Fruit fly (Drosophila melanogaster) whole organism, prepupa: Measurements from ENCODE around the gene Atg3.
A peak's percentile ranks its signal among the peaks of the same experiment; 100 is the strongest.

Source experiments
- Blimp-1 ChIP-seq: fragments of 200-800 bp; sonication (Bioruptor generic); optimal IDR thresholded peaks from 3 replicates; lab custom pipeline; 2017; ENCODE audit warnings: missing biosample characterization, missing genetic modification characterization, mild to moderate bottlenecking, moderate library complexity, missing genetic modification reagents
- CG10669 ChIP-seq: fragments of 200-800 bp; sonication (Bioruptor generic); optimal IDR thresholded peaks from 3 replicates; lab custom pipeline; 2018; ENCODE audit warnings: missing biosample characterization, mild to moderate bottlenecking, missing genetic modification characterization, moderate library complexity
- CG11294 ChIP-seq: fragments of 200-800 bp; sonication (Bioruptor generic); IDR thresholded peaks from 2 replicates; pipeline ENCODE4 v1.3.6; 2022; ENCODE audit warnings: missing biosample characterization, missing genetic modification characterization
- CG11762 ChIP-seq: fragments of 200-800 bp; sonication (Bioruptor generic); optimal IDR thresholded peaks from 3 replicates; lab custom pipeline; 2016; ENCODE audit warnings: missing biosample characterization, missing genetic modification characterization; ENCODE audit not compliant: insufficient read depth
- CG11902 ChIP-seq: fragments of 200-800 bp; sonication (Bioruptor generic); optimal IDR thresholded peaks from 3 replicates; lab custom pipeline; 2016; ENCODE audit warnings: missing biosample characterization, missing genetic modification characterization
- CG15336 ChIP-seq: fragments of 200-800 bp; sonication (Bioruptor generic); IDR thresholded peaks from 2 replicates; pipeline ENCODE4 v1.3.6; 2022; ENCODE audit warnings: missing biosample characterization, missing genetic modification characterization
- CG1621 ChIP-seq: fragments of 200-800 bp; sonication (Bioruptor generic); optimal IDR thresholded peaks from 3 replicates; lab custom pipeline; 2018; ENCODE audit warnings: missing biosample characterization, mild to moderate bottlenecking, missing genetic modification characterization
- CG16779 ChIP-seq: fragments of 200-800 bp; sonication (Bioruptor generic); optimal IDR thresholded peaks from 3 replicates; lab custom pipeline; 2017; ENCODE audit warnings: missing biosample characterization, mild to moderate bottlenecking, missing genetic modification characterization
- CG3032 ChIP-seq: fragments of 200-800 bp; optimal IDR thresholded peaks from 2 replicates; lab custom pipeline; 2019; ENCODE audit warnings: missing biosample characterization, mild to moderate bottlenecking, missing genetic modification characterization, moderate library complexity
- CG32006 ChIP-seq: fragments of 200-800 bp; sonication (Bioruptor generic); optimal IDR thresholded peaks from 3 replicates; lab custom pipeline; 2017; ENCODE audit warnings: missing biosample characterization, mild to moderate bottlenecking, missing genetic modification characterization
- CG34406 ChIP-seq: fragments of 200-800 bp; sonication (Bioruptor generic); optimal IDR thresholded peaks from 3 replicates; lab custom pipeline; 2016; ENCODE audit warnings: missing biosample characterization, missing genetic modification characterization
- CG3919 ChIP-seq: fragments of 200-800 bp; sonication (Bioruptor generic); optimal IDR thresholded peaks from 3 replicates; lab custom pipeline; 2016; ENCODE audit warnings: missing biosample characterization, missing genetic modification characterization
- CG6163 ChIP-seq: fragments of 200-800 bp; sonication (Bioruptor generic); IDR thresholded peaks from 3 replicates; pipeline ENCODE4 v1.3.6; 2022; ENCODE audit warnings: missing biosample characterization, missing genetic modification characterization
- CG6276 ChIP-seq: fragments of 200-800 bp; sonication (Bioruptor generic); optimal IDR thresholded peaks from 2 replicates; lab custom pipeline; 2017; ENCODE audit warnings: missing biosample characterization, mild to moderate bottlenecking, missing genetic modification characterization
- CG6854 ChIP-seq: fragments of 200-800 bp; sonication (Bioruptor generic); optimal IDR thresholded peaks from 2 replicates; lab custom pipeline; 2017; ENCODE audit warnings: missing biosample characterization, mild to moderate bottlenecking, missing genetic modification characterization
- CG8119 ChIP-seq: fragments of 200-800 bp; sonication (Bioruptor generic); IDR thresholded peaks from 3 replicates; pipeline ENCODE4 v1.3.6; 2022; ENCODE audit warnings: missing biosample characterization, missing genetic modification characterization
- CG8319 ChIP-seq: fragments of 200-800 bp; sonication (Bioruptor generic); optimal IDR thresholded peaks from 3 replicates; lab custom pipeline; 2016; ENCODE audit warnings: missing biosample characterization, missing genetic modification characterization
- CG8632 ChIP-seq: fragments of 200-800 bp; sonication (Bioruptor generic); optimal IDR thresholded peaks from 3 replicates; lab custom pipeline; 2016; ENCODE audit warnings: missing biosample characterization, missing genetic modification characterization
- Eip75B ChIP-seq: fragments of 200-800 bp; sonication (Bioruptor generic); optimal IDR thresholded peaks from 3 replicates; lab custom pipeline; 2016; ENCODE audit warnings: missing biosample characterization, missing genetic modification characterization
- Eip78C ChIP-seq: fragments of 200-800 bp; sonication (Bioruptor generic); peaks from one replicate; lab custom pipeline; 2016; ENCODE audit warnings: missing biosample characterization, missing genetic modification characterization
- Eip93F ChIP-seq: fragments of 200-800 bp; sonication (Bioruptor generic); optimal IDR thresholded peaks from 2 replicates; lab custom pipeline; 2016; ENCODE audit warnings: missing biosample characterization, mild to moderate bottlenecking, missing genetic modification characterization
- Ets21C ChIP-seq: fragments of 200-800 bp; sonication (Bioruptor generic); optimal IDR thresholded peaks from 3 replicates; lab custom pipeline; 2016; ENCODE audit warnings: missing biosample characterization, missing genetic modification characterization
- Ets96B ChIP-seq: fragments of 200-800 bp; optimal IDR thresholded peaks from 2 replicates; lab custom pipeline; 2019; ENCODE audit warnings: missing biosample characterization, mild to moderate bottlenecking, missing genetic modification characterization, moderate library complexity
- Gug ChIP-seq: fragments of 200-800 bp; sonication (Bioruptor generic); IDR thresholded peaks from 2 replicates; pipeline ENCODE4 v1.3.6; 2022; ENCODE audit warnings: missing biosample characterization, missing genetic modification characterization
- Hr4 ChIP-seq: fragments of 200-800 bp; sonication (Bioruptor generic); optimal IDR thresholded peaks from 3 replicates; lab custom pipeline; 2016; ENCODE audit warnings: missing biosample characterization, missing genetic modification characterization
- Lpt ChIP-seq: fragments of 200-800 bp; sonication (Bioruptor generic); optimal IDR thresholded peaks from 3 replicates; lab custom pipeline; 2016; ENCODE audit warnings: missing biosample characterization, missing genetic modification characterization
- Sox102F ChIP-seq: fragments of 200-800 bp; sonication (Bioruptor generic); optimal IDR thresholded peaks from 2 replicates; lab custom pipeline; 2016; ENCODE audit warnings: missing biosample characterization, mild to moderate bottlenecking, missing genetic modification characterization
- Sox14 ChIP-seq: fragments of 200-800 bp; sonication (Bioruptor generic); optimal IDR thresholded peaks from 3 replicates; lab custom pipeline; 2016; ENCODE audit warnings: missing biosample characterization, missing genetic modification characterization
- acj6 ChIP-seq: fragments of 200-800 bp; sonication (Bioruptor generic); optimal IDR thresholded peaks from 3 replicates; lab custom pipeline; 2016; ENCODE audit warnings: missing biosample characterization, missing genetic modification characterization
- dac ChIP-seq: fragments of 200-800 bp; sonication (Bioruptor generic); optimal IDR thresholded peaks from 2 replicates; lab custom pipeline; 2017; ENCODE audit warnings: missing biosample characterization, mild to moderate bottlenecking, missing genetic modification characterization
- dsx ChIP-seq: fragments of 200-800 bp; optimal IDR thresholded peaks from 3 replicates; lab custom pipeline; 2019; ENCODE audit warnings: missing biosample characterization, mild to moderate bottlenecking, missing genetic modification characterization, moderate library complexity; ENCODE audit not compliant: poor library complexity, severe bottlenecking
- eg ChIP-seq: fragments of 200-800 bp; sonication (Bioruptor generic); IDR thresholded peaks from 3 replicates; pipeline ENCODE4 v1.3.6; 2022; ENCODE audit warnings: missing biosample characterization, missing genetic modification characterization
- fd59A ChIP-seq: fragments of 200-800 bp; sonication (Bioruptor generic); optimal IDR thresholded peaks from 2 replicates; lab custom pipeline; 2017; ENCODE audit warnings: missing biosample characterization, mild to moderate bottlenecking, missing genetic modification characterization, missing genetic modification reagents
- fkh ChIP-seq: fragments of 200-800 bp; sonication (Bioruptor generic); optimal IDR thresholded peaks from 3 replicates; lab custom pipeline; 2017; ENCODE audit warnings: missing biosample characterization, mild to moderate bottlenecking, missing genetic modification characterization, moderate library complexity
- lz ChIP-seq: fragments of 200-800 bp; sonication (Bioruptor generic); optimal IDR thresholded peaks from 3 replicates; lab custom pipeline; 2016; ENCODE audit warnings: missing biosample characterization, missing genetic modification characterization
- net ChIP-seq: fragments of 200-800 bp; sonication (Bioruptor generic); optimal IDR thresholded peaks from 3 replicates; lab custom pipeline; 2016; ENCODE audit warnings: missing biosample characterization, missing genetic modification characterization
- pdm3 ChIP-seq: fragments of 200-800 bp; sonication (Bioruptor generic); optimal IDR thresholded peaks from 3 replicates; lab custom pipeline; 2016; ENCODE audit warnings: missing biosample characterization, missing genetic modification characterization
- salr ChIP-seq, 2 experiments: fragments of 200-800 bp; sonication (Bioruptor generic); optimal IDR thresholded peaks; 3 replicates each; lab custom pipeline; 2016 to 2018; ENCODE audit warnings: missing biosample characterization in 2 of 2, missing genetic modification characterization in 2 of 2, mild to moderate bottlenecking in 1 of 2
- spab ChIP-seq: fragments of 200-800 bp; sonication (Bioruptor generic); optimal IDR thresholded peaks from 2 replicates; lab custom pipeline; 2017; ENCODE audit warnings: missing biosample characterization, mild to moderate bottlenecking, missing genetic modification characterization, missing genetic modification reagents
- ss ChIP-seq, 2 experiments: fragments of 200-800 bp; sonication (Bioruptor generic); optimal IDR thresholded peaks; 2 replicates in 1 of 2; 3 replicates in 1 of 2; lab custom pipeline; 2017 to 2018; ENCODE audit warnings: mild to moderate bottlenecking in 2 of 2, missing biosample characterization in 2 of 2, missing genetic modification characterization in 2 of 2, moderate library complexity in 1 of 2
- svp ChIP-seq: fragments of 200-800 bp; sonication (Bioruptor generic); peaks from one replicate; lab custom pipeline; 2016; ENCODE audit warnings: missing biosample characterization, missing genetic modification characterization
- topi ChIP-seq: fragments of 200-800 bp; sonication (Bioruptor generic); optimal IDR thresholded peaks from 3 replicates; lab custom pipeline; 2016; ENCODE audit warnings: missing biosample characterization, missing genetic modification characterization
- vri ChIP-seq: fragments of 200-800 bp; sonication (Bioruptor generic); optimal IDR thresholded peaks from 3 replicates; lab custom pipeline; 2016; ENCODE audit warnings: missing biosample characterization, mild to moderate bottlenecking, missing genetic modification characterization

Gene Atg3

dm6 chr3L:18756293-18756887 lies 7.9 kb downstream of the Atg3 start (continued):
- no peak for TF ChIP-seq spab
- no peak for TF ChIP-seq CG6854 (GFP tag; lab: Kevin White, UChicago)
- TF ChIP-seq Ets21C (GFP tag; lab: Kevin White, UChicago): peak; percentile 31
- peak; percentile 77 for TF ChIP-seq CG8632 (GFP tag; lab: Kevin White, UChicago)
- TF ChIP-seq CG8319: peak; percentile 69
- peak; percentile 35 for TF ChIP-seq Lpt (GFP tag; lab: Kevin White, UChicago)
- peak; percentile 86 for TF ChIP-seq Gug (GFP tag; lab: Robert Waterston, UW)
- TF ChIP-seq Eip78C: peak; percentile 96
- peak; percentile 80 for TF ChIP-seq CG3919

- peak; percentile 28 for TF ChIP-seq CG6276
- no peak for TF ChIP-seq CG1621
- TF ChIP-seq CG8119 (GFP tag; lab: Robert Waterston, UW): peak; percentile 44; the same call in 2 of the 3 replicates
- peak; percentile 52 for TF ChIP-seq Eip78C
- no peak for TF ChIP-seq CG10669 (GFP tag; lab: Kevin White, UChicago)
- TF ChIP-seq vri (GFP tag; lab: Kevin White, UChicago): peak; percentile 62
- peak; percentile 5 for TF ChIP-seq dac
- TF ChIP-seq Eip75B (GFP tag; lab: Kevin White, UChicago): peak; percentile 53
- TF ChIP-seq CG3919: no peak
- peak; percentile 34 for TF ChIP-seq Blimp-1 (GFP tag; lab: Kevin White, UChicago)
- no peak for TF ChIP-seq Sox102F (GFP tag; lab: Kevin White, UChicago)
- TF ChIP-seq dsx (GFP tag; lab: Kevin White, UChicago): no peak
- TF ChIP-seq CG15336 (GFP tag; lab: Robert Waterston, UW): 0 out of 2 replicates have a peak, but pooled peaks have one; percentile 47
- peak; percentile 21 for TF ChIP-seq fkh
- 0 out of 3 replicates have a peak, but pooled peaks have one; percentile 18 for TF ChIP-seq CG6163
Measured at dm6 chr3L:18757079-18757815, 8.8 kb downstream of the Atg3 start.

- peak; percentile 87 for TF ChIP-seq Eip78C
- TF ChIP-seq CG11762 (GFP tag; lab: Kevin White, UChicago): no peak
- peak; percentile 97 for TF ChIP-seq vri (GFP tag; lab: Kevin White, UChicago)
- TF ChIP-seq CG6276: peak; percentile 48
- TF ChIP-seq CG3032 (tag; lab: Kevin White, UChicago): peak; percentile 31
- TF ChIP-seq topi (GFP tag; lab: Kevin White, UChicago): peak; percentile 43
- peak; percentile 32 for TF ChIP-seq CG6854 (GFP tag; lab: Kevin White, UChicago)
- TF ChIP-seq ss (GFP tag; optimal IDR thresholded peaks at IDR 0.05; lab: Kevin White, UChicago): peak in 1 of 2 experiments; percentile 63
- peak; percentile 8 for TF ChIP-seq Sox102F (GFP tag; lab: Kevin White, UChicago)
- peak; percentile 27 to 38 for TF ChIP-seq salr (GFP tag; optimal IDR thresholded peaks at IDR 0.05; lab: Kevin White, UChicago)
- no peak for TF ChIP-seq CG11902 (GFP tag; lab: Kevin White, UChicago)
- peak; percentile 60; the same call in 2 of the 3 replicates for TF ChIP-seq CG8119 (GFP tag; lab: Robert Waterston, UW)
- TF ChIP-seq Eip93F (GFP tag; lab: Kevin White, UChicago): peak; percentile 32
- peak; percentile 63 for TF ChIP-seq CG15336 (GFP tag; lab: Robert Waterston, UW)
- TF ChIP-seq Hr4 (GFP tag; lab: Kevin White, UChicago): peak; percentile 5
- TF ChIP-seq CG1621: peak; percentile 39
- no peak for TF ChIP-seq CG8632 (GFP tag; lab: Kevin White, UChicago)
- TF ChIP-seq spab: no peak
- TF ChIP-seq fd59A (GFP tag; lab: Kevin White, UChicago): no peak
- no peak for TF ChIP-seq Ets21C (GFP tag; lab: Kevin White, UChicago)
- TF ChIP-seq svp (GFP tag; lab: Kevin White, UChicago): peak; percentile 83
- peak; percentile 40 for TF ChIP-seq CG32006
- TF ChIP-seq net: peak; percentile 54
- peak; percentile 55; the same call in 2 of the 3 replicates for TF ChIP-seq eg
- peak; percentile 17 for TF ChIP-seq pdm3
- TF ChIP-seq Sox14: peak; percentile 73
- no peak for TF ChIP-seq acj6
- peak; percentile 52 for TF ChIP-seq Ets96B
- peak; percentile 6 for TF ChIP-seq CG34406
- no peak for TF ChIP-seq CG10669 (GFP tag; lab: Kevin White, UChicago)
- TF ChIP-seq CG11294: no peak
- TF ChIP-seq CG16779 (tag; lab: Kevin White, UChicago): no peak
- no peak for TF ChIP-seq lz (GFP tag; lab: Kevin White, UChicago)
Measured at dm6 chr3L:18758894-18759569, 10.5 kb downstream of the Atg3 start.
